Worm (Caenorhabditis elegans) whole organism, L1 larva: ENCODE results near the gene M60.7.

Experiments
- aly-2 ChIP-seq: fragments of 150-350 bp; optimal IDR thresholded peaks from 2 replicates; lab custom pipeline; 2014; ENCODE audit warnings: missing biosample characterization, missing genetic modification characterization
- blmp-1 ChIP-seq: fragments of 150-350 bp; optimal IDR thresholded peaks from 2 replicates; lab custom pipeline; 2014; ENCODE audit warnings: missing biosample characterization, missing genetic modification characterization
- ceh-63 ChIP-seq: fragments of 200-800 bp; sonication (Bioruptor generic); optimal IDR thresholded peaks from 2 replicates; lab custom pipeline; 2018; ENCODE audit warnings: mild to moderate bottlenecking, missing genetic modification characterization, missing compliant biosample characterization
- ceh-82 ChIP-seq, 3 experiments: fragments of 150-350 bp in 1 of 3; sonication (generic microtip) in 2 of 3; optimal IDR thresholded peaks; 2 replicates each; lab custom pipeline; 2014 to 2017; ENCODE audit warnings: missing biosample characterization in 3 of 3, missing genetic modification characterization in 3 of 3
- ceh-88 ChIP-seq: fragments of 200-800 bp; sonication (Bioruptor generic); IDR thresholded peaks from 2 replicates; pipeline ENCODE4 v1.3.6; 2022; ENCODE audit warnings: missing genetic modification characterization, missing compliant biosample characterization
- ceh-90 ChIP-seq: sonication (generic microtip); optimal IDR thresholded peaks from 2 replicates; lab custom pipeline; 2016; ENCODE audit warnings: missing genetic modification characterization, missing compliant biosample characterization
- dsc-1 ChIP-seq: sonication (generic microtip); optimal IDR thresholded peaks from 2 replicates; lab custom pipeline; 2016; ENCODE audit warnings: mild to moderate bottlenecking, missing genetic modification characterization, missing compliant biosample characterization
- efl-1 ChIP-seq, 4 experiments: fragments of 150-350 bp; optimal IDR thresholded peaks in 3 of 4; peaks in 1 of 4; 1 replicate in 1 of 4; 2 replicates in 3 of 4; lab custom pipeline; 2014; ENCODE audit warnings: missing biosample characterization in 2 of 4, missing genetic modification characterization in 2 of 4, missing genetic modification reagents in 2 of 4
- egl-13 ChIP-seq: sonication (generic microtip); optimal IDR thresholded peaks from 2 replicates; lab custom pipeline; 2016; ENCODE audit warnings: missing genotype, missing genetic modification reagents, missing genetic modification characterization, missing compliant biosample characterization
- egl-27 ChIP-seq, 2 experiments: fragments of 150-350 bp in 1 of 2; sonication (generic microtip); optimal IDR thresholded peaks; 3 replicates each; lab custom pipeline; 2017 to 2018; ENCODE audit warnings: missing biosample characterization in 2 of 2, missing genetic modification characterization in 2 of 2, missing genetic modification reagents in 2 of 2
- elt-2 ChIP-seq: sonication (generic microtip); optimal IDR thresholded peaks from 2 replicates; lab custom pipeline; 2016; ENCODE audit warnings: missing genetic modification characterization, mild to moderate bottlenecking, inconsistent platforms, missing compliant biosample characterization, missing genetic modification reagents
- elt-3 ChIP-seq, 6 experiments: fragments of 150-350 bp in 1 of 6; sonication (generic microtip); optimal IDR thresholded peaks; 2 replicates each; lab custom pipeline; 2017 to 2018; ENCODE audit warnings: missing biosample characterization in 6 of 6, missing genetic modification characterization in 6 of 6, inconsistent platforms in 1 of 6
- isw-1 ChIP-seq: fragments of 200-800 bp; sonication (Bioruptor generic); IDR thresholded peaks from 2 replicates; pipeline ENCODE4 v1.3.6; 2022; ENCODE audit warnings: missing genetic modification characterization, missing compliant biosample characterization
- jun-1 ChIP-seq: fragments of 150-350 bp; optimal IDR thresholded peaks from 2 replicates; lab custom pipeline; 2014; ENCODE audit warnings: missing biosample characterization, missing genetic modification reagents, missing genetic modification characterization
- lin-14 ChIP-seq: fragments of 200-800 bp; sonication (Bioruptor generic); optimal IDR thresholded peaks from 2 replicates; lab custom pipeline; 2018; ENCODE audit warnings: mild to moderate bottlenecking, missing genetic modification characterization, moderate library complexity, missing compliant biosample characterization
- lin-15B ChIP-seq: fragments of 150-350 bp; sonication (generic microtip); optimal IDR thresholded peaks from 3 replicates; lab custom pipeline; 2014; ENCODE audit warnings: missing biosample characterization, missing genetic modification characterization
- lsy-2 ChIP-seq, 2 experiments: fragments of 150-350 bp; optimal IDR thresholded peaks; 2 replicates each; lab custom pipeline; 2014; ENCODE audit warnings: missing biosample characterization in 2 of 2, missing genetic modification characterization in 2 of 2
- mab-9 ChIP-seq: fragments of 200-800 bp; sonication (Bioruptor generic); IDR thresholded peaks from 2 replicates; pipeline ENCODE4 v1.3.6; 2022; ENCODE audit warnings: missing genetic modification reagents, missing genetic modification characterization, missing compliant biosample characterization
- mdl-1 ChIP-seq, 2 experiments: fragments of 150-350 bp; optimal IDR thresholded peaks; 2 replicates each; lab custom pipeline; 2014 to 2017; ENCODE audit warnings: missing biosample characterization in 2 of 2, missing genetic modification characterization in 2 of 2, inconsistent platforms in 1 of 2
- mef-2 ChIP-seq: fragments of 150-350 bp; optimal IDR thresholded peaks from 2 replicates; lab custom pipeline; 2014; ENCODE audit warnings: missing biosample characterization, missing genetic modification characterization
- mep-1 ChIP-seq: fragments of 150-350 bp; optimal IDR thresholded peaks from 2 replicates; lab custom pipeline; 2014; ENCODE audit warnings: missing biosample characterization, missing genetic modification characterization
- nhr-11 ChIP-seq: fragments of 150-350 bp; optimal IDR thresholded peaks from 2 replicates; lab custom pipeline; 2014; ENCODE audit warnings: missing biosample characterization, missing genetic modification characterization
- nhr-12 ChIP-seq: sonication (generic microtip); optimal IDR thresholded peaks from 2 replicates; lab custom pipeline; 2017; ENCODE audit warnings: missing biosample characterization, missing genetic modification characterization
- nhr-19 ChIP-seq: fragments of 200-800 bp; sonication (Bioruptor generic); conservative IDR thresholded peaks from 2 replicates; pipeline ENCODE4 v1.3.6; 2022; ENCODE audit warnings: missing genetic modification characterization, missing compliant biosample characterization
- nhr-47 ChIP-seq: sonication (generic microtip); optimal IDR thresholded peaks from 2 replicates; lab custom pipeline; 2016; ENCODE audit warnings: mild to moderate bottlenecking, missing genetic modification characterization, moderate library complexity, missing compliant biosample characterization
- nhr-71 ChIP-seq: sonication (generic microtip); optimal IDR thresholded peaks from 2 replicates; lab custom pipeline; 2016; ENCODE audit warnings: mild to moderate bottlenecking, missing genetic modification characterization, moderate library complexity, missing compliant biosample characterization
- nhr-77 ChIP-seq: fragments of 150-350 bp; optimal IDR thresholded peaks from 2 replicates; lab custom pipeline; 2014; ENCODE audit warnings: missing biosample characterization, missing genetic modification characterization
- nhr-85 ChIP-seq: sonication (generic microtip); peaks from one replicate; lab custom pipeline; 2016; ENCODE audit warnings: missing genetic modification characterization, inconsistent platforms, missing compliant biosample characterization
- pag-3 ChIP-seq: sonication (generic microtip); optimal IDR thresholded peaks from 2 replicates; lab custom pipeline; 2017; ENCODE audit warnings: missing genetic modification characterization, mild to moderate bottlenecking, missing compliant biosample characterization, antibody characterized with exemption, borderline replicate concordance; ENCODE audit not compliant: insufficient read depth
- pax-3 ChIP-seq: fragments of 200-800 bp; sonication (Bioruptor generic); optimal IDR thresholded peaks from 2 replicates; lab custom pipeline; 2018; ENCODE audit warnings: mild to moderate bottlenecking, missing genetic modification characterization, moderate library complexity, missing compliant biosample characterization
- pqm-1 ChIP-seq: sonication (generic microtip); optimal IDR thresholded peaks from 3 replicates; lab custom pipeline; 2017; ENCODE audit warnings: missing biosample characterization, missing genetic modification characterization
- skn-1 ChIP-seq: fragments of 150-350 bp; optimal IDR thresholded peaks from 2 replicates; lab custom pipeline; 2014; ENCODE audit warnings: missing biosample characterization, missing genetic modification characterization
- snu-23 ChIP-seq: sonication (generic microtip); optimal IDR thresholded peaks from 2 replicates; lab custom pipeline; 2016; ENCODE audit warnings: missing genetic modification characterization, missing compliant biosample characterization
- sup-37 ChIP-seq: fragments of 200-800 bp; sonication (Bioruptor generic); optimal IDR thresholded peaks from 2 replicates; lab custom pipeline; 2018; ENCODE audit warnings: mild to moderate bottlenecking, missing genetic modification characterization, missing compliant biosample characterization
- tbx-2 ChIP-seq: sonication (generic microtip); optimal IDR thresholded peaks from 2 replicates; lab custom pipeline; 2016; ENCODE audit warnings: missing genetic modification characterization, missing compliant biosample characterization
- unc-86 ChIP-seq: sonication (generic microtip); optimal IDR thresholded peaks from 2 replicates; lab custom pipeline; 2016; ENCODE audit warnings: missing genetic modification characterization, missing compliant biosample characterization
- vab-15 ChIP-seq: sonication (generic microtip); optimal IDR thresholded peaks from 2 replicates; lab custom pipeline; 2017; ENCODE audit warnings: missing genotype, mild to moderate bottlenecking, missing genetic modification characterization, missing compliant biosample characterization
- zip-4 ChIP-seq: fragments of 200-800 bp; sonication (Bioruptor generic); optimal IDR thresholded peaks from 2 replicates; lab custom pipeline; 2018; ENCODE audit warnings: mild to moderate bottlenecking, missing genetic modification characterization, moderate library complexity, missing compliant biosample characterization

M60.7 gene

DNA sequence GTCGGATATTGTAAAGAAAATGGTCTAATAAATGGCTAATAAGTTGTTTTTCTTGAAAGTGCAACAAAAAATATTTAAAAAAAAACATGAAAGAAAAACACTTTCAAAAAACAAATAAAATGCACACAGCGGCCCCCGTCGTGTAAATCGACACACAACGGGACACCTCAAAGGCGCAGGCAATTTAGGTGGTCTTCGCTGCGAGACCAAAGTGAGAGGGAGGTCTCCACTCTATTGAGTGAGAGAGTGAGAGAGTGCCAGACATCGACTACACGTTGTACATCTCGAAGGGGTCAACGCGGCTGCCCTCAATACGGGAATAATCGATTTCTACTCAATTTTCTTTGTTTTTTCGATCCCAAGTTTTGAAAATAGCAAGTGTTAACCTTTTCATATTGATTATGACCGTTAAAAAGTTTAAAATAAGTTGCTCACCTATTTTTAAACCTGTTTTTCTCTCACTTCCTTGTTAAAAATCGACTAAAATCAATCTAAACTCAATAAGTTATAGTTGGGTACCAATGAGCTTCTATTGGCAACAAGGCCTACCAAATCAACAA lies 25.8 kb upstream of the M60.7 start, which contains the start of gene sec-16A.2 (continued):
- TF ChIP-seq isw-1 (peak; percentile 21), elt-2 (tag; lab: Kevin White, UChicago) (no peak), nhr-85 (tag; lab: Kevin White, UChicago) (peak; percentile 82), nhr-77 (tag; lab: Kevin White, UChicago) (peak; percentile 25)
- TF ChIP-seq, all 84 proteins: peak for 35

DNA sequence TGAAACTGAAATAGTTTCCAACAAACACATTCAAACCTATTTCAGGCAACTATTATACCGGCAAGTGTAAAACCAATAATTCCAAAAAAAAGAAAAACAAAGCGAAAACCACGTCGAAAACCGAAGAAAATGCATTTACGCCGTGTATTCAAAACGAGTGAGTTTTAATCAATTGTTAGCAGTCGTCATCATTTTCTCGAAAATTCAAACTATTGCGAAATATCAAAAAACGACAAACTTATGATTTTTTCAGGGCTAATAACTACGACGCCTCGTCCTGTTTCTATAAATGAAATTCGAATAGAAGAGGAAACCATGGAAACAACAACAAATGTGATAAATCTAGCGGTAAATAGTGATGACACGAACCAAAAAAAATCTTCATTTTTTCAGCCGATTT lies 25.2 kb upstream of the M60.7 start:
- no peak for TF ChIP-seq isw-1
- TF ChIP-seq egl-27 (tag; optimal IDR thresholded peaks at IDR 0.05; lab: Kevin White, UChicago) = no peak
- TF ChIP-seq pax-3 (tag; lab: Kevin White, UChicago) = no peak
- TF ChIP-seq nhr-77 (tag; lab: Kevin White, UChicago) = no peak
- TF ChIP-seq zip-4 (GFP tag; lab: Kevin White, UChicago) = peak; percentile 18
- TF ChIP-seq nhr-11 (tag; lab: Kevin White, UChicago) = no peak
- no peak for TF ChIP-seq mdl-1 (tag; optimal IDR thresholded peaks at IDR 0.05; lab: Kevin White, UChicago)
- TF ChIP-seq mab-9 (GFP tag; lab: Robert Waterston, UW) = no peak
- TF ChIP-seq skn-1 = peak; percentile 73
- no peak for TF ChIP-seq aly-2
- no peak for TF ChIP-seq lin-15B
- no peak for TF ChIP-seq egl-13 (tag; lab: Kevin White, UChicago)

DNA sequence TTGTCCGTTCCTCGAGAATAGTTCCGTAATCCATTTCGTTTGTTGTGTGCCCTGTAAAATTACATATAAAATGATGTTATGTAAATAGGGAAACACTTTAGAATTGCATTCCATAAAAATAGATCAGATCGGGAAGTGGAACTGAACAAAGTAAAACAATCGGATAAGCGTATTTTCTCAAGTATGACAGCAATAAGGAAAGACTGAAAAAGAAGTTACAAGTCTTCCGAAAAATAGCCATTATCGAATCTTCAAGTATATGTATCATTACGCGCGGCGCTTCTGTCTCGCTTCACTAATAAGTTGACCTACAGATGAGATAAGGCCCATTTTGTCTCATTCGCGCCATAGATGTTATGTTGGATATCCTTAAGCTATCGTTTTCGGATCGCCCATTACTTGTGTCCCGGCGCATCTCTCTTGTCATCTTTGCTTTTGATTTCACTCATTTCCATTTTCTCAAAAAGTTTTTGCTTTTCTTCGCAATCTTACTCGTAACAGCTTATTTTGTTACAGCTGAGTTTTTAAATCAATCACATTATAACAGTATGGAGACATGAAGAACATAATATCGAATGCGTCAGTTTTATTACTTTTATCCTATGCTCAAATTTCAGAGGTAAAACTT lies 24.3 kb upstream of the M60.7 start, which contains the start of the genes fis-2 and F13B9.2:
Gene fis-2, minus strand, starts transcription at position 51 of the 628 bp plus-strand sequence.
Gene F13B9.2, plus strand, starts transcription at position 515 of the 628 bp plus-strand sequence.
- TF ChIP-seq pqm-1 (tag; lab: Kevin White, UChicago) = no peak
- TF ChIP-seq snu-23 = no peak
- TF ChIP-seq efl-1 (optimal IDR thresholded peaks at IDR 0.05; lab: Kevin White, UChicago) = no peak
- peak in 1 of 2 experiments; percentile 74 for TF ChIP-seq efl-1 (GFP tag; optimal IDR thresholded peaks at IDR 0.05 in 1 of 2; lab: Kevin White, UChicago)
- peak; percentile 82 for TF ChIP-seq blmp-1 (tag; lab: Kevin White, UChicago)

DNA sequence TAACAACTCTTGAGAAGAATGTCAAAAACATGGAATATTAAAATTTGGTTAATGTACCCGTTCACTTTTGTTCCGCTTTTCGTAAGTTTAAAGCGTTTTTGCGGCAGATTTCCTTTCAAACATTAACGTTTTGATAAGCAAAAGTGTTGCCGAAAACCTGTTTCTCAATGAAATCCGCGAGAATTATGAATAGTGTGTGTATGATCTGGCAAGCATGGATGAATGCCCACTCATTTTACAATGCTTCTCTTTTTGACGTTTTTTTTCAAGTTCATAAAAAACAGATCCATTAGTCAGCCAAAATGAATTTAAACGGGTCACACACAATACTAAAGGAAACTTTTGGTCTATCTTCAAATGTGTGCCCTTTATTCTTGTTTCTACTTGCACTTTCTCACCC lies 23.0 kb upstream of the M60.7 start:
- TF ChIP-seq nhr-12 (tag; lab: Kevin White, UChicago) (no peak), mdl-1 (tag; optimal IDR thresholded peaks at IDR 0.05; lab: Kevin White, UChicago) (no peak), lsy-2 (tag; optimal IDR thresholded peaks at IDR 0.05; lab: Kevin White, UChicago) (no peak), dsc-1 (no peak), elt-2 (tag; lab: Kevin White, UChicago) (no peak), nhr-77 (tag; lab: Kevin White, UChicago) (no peak), pag-3 (no peak), elt-3 (tag; optimal IDR thresholded peaks at IDR 0.05; lab: Kevin White, UChicago) (no peak), nhr-47 (tag; lab: Kevin White, UChicago) (no peak), nhr-19 (GFP tag; lab: Robert Waterston, UW) (no peak), ceh-88 (no peak)

DNA sequence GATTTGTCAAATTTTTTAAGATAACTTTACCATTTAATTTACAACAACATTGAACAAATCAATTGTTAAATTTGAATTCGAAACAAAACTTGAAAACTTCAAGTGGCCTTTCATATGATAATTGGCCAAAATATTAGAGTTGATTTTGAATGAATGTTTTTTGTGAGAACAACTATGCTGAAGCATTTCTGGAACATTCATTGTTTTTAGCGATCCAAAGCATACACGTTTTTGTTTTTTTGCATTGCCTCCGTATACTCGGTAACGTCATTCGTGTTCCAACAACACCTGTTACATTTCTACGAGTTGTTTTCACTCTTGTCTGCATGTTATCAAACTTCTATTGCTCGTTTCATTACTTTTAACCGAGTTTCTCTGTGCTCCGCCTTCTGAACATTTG lies 16.0 kb upstream of the M60.7 start:
- no peak for TF ChIP-seq efl-1 (optimal IDR thresholded peaks at IDR 0.05; lab: Kevin White, UChicago)
- TF ChIP-seq efl-1 (GFP tag; optimal IDR thresholded peaks at IDR 0.05 in 1 of 2; lab: Kevin White, UChicago) = peak in 1 of 2 experiments; percentile 55
- peak; percentile 26 for TF ChIP-seq nhr-85 (tag; lab: Kevin White, UChicago)
- no peak for TF ChIP-seq sup-37

ce11 chrX:8276333-8276732 lies 15.4 kb upstream of the M60.7 start:
- peak; percentile 17 for TF ChIP-seq dsc-1
- no peak for TF ChIP-seq nhr-77 (tag; lab: Kevin White, UChicago)
- TF ChIP-seq efl-1 (optimal IDR thresholded peaks at IDR 0.05; lab: Kevin White, UChicago) = no peak
- TF ChIP-seq efl-1 (GFP tag; optimal IDR thresholded peaks at IDR 0.05 in 1 of 2; lab: Kevin White, UChicago) = peak in 1 of 2 experiments; percentile 5
- TF ChIP-seq ceh-63 (GFP tag; lab: Kevin White, UChicago) = no peak
- TF ChIP-seq mef-2 (tag; lab: Kevin White, UChicago) = no peak
- peak; percentile 91 for TF ChIP-seq blmp-1 (tag; lab: Kevin White, UChicago)
- TF ChIP-seq egl-13 (tag; lab: Kevin White, UChicago) = no peak
- peak; percentile 7 for TF ChIP-seq snu-23
- no peak for TF ChIP-seq ceh-82 (tag; optimal IDR thresholded peaks at IDR 0.05; lab: Kevin White, UChicago)
- no peak for TF ChIP-seq jun-1
- peak; percentile 12 for TF ChIP-seq nhr-71 (tag; lab: Kevin White, UChicago)
- TF ChIP-seq mep-1 (tag; lab: Kevin White, UChicago) = peak; percentile 3
- peak; percentile 16 for TF ChIP-seq nhr-47 (tag; lab: Kevin White, UChicago)
- TF ChIP-seq lin-14 (GFP tag; lab: Kevin White, UChicago) = peak; percentile 64
- no peak for TF ChIP-seq pax-3 (tag; lab: Kevin White, UChicago)
- TF ChIP-seq isw-1 = no peak
- no peak for TF ChIP-seq tbx-2 (tag; lab: Kevin White, UChicago)
- no peak for TF ChIP-seq ceh-90 (tag; lab: Kevin White, UChicago)
- no peak for TF ChIP-seq vab-15 (tag; lab: Kevin White, UChicago)
- no peak for TF ChIP-seq unc-86 (tag; lab: Kevin White, UChicago)
